Worm (Caenorhabditis elegans): ENCODE results near the gene lsy-27.

ce11 chrV:17307926-17308325, 42.1 kb downstream of the lsy-27 start:
- no peak for TF ChIP-seq egl-27 (tag; optimal IDR thresholded peaks at IDR 0.05)
- TF ChIP-seq ama-1 (optimal IDR thresholded peaks at IDR 0.05): no peak
- no peak for TF ChIP-seq sma-9 (GFP tag; optimal IDR thresholded peaks at IDR 0.05)
- no peak for TF ChIP-seq sma-9 (tag; optimal IDR thresholded peaks at IDR 0.05)
- TF ChIP-seq fos-1 (tag; optimal IDR thresholded peaks at IDR 0.05): no peak
- no peak for TF ChIP-seq nhr-23 (tag; optimal IDR thresholded peaks at IDR 0.05)
- peak; percentile 5 for TF ChIP-seq snpc-4 (tag; optimal IDR thresholded peaks at IDR 0.05)
- no peak for TF ChIP-seq ceh-16 (tag; optimal IDR thresholded peaks at IDR 0.05)
- no peak for TF ChIP-seq sem-4 (tag; optimal IDR thresholded peaks at IDR 0.05)
